Worm (Caenorhabditis elegans): Measurements from ENCODE around the gene hcp-2.

- no peak for TF ChIP-seq aly-1 (tag; optimal IDR thresholded peaks at IDR 0.05)
- TF ChIP-seq scrt-1 (GFP tag; IDR thresholded peaks at IDR 0.05), result no peak
- no peak for TF ChIP-seq ama-1 (optimal IDR thresholded peaks at IDR 0.05)
- TF ChIP-seq hnd-1 (tag; optimal IDR thresholded peaks at IDR 0.05), result no peak
- no peak for TF ChIP-seq hmbx-1 (tag; optimal IDR thresholded peaks at IDR 0.05)
- TF ChIP-seq F13C5.2 (tag; optimal IDR thresholded peaks at IDR 0.05), result no peak
- no peak for TF ChIP-seq tbx-11 (GFP tag; IDR thresholded peaks at IDR 0.05)
- TF ChIP-seq flt-1 (GFP tag; IDR thresholded peaks at IDR 0.05), result no peak
- TF ChIP-seq pes-1 (GFP tag; IDR thresholded peaks at IDR 0.05), result no peak
- no peak for TF ChIP-seq tra-4 (tag; optimal IDR thresholded peaks at IDR 0.05)
- no peak for TF ChIP-seq ets-7 (tag; optimal IDR thresholded peaks at IDR 0.05)
- no peak for TF ChIP-seq ceh-13 (GFP tag; optimal IDR thresholded peaks at IDR 0.05)
- TF ChIP-seq tbx-37 (GFP tag; conservative IDR thresholded peaks at IDR 0.05), result no peak
These were observed 16.0 kb upstream of the hcp-2 start, which contains the start of gene col-146 for ce11 chrV:9629643-9630042.

Data from whole organism, early embryonic.